Worm (Caenorhabditis elegans) whole organism, L4 larva: ENCODE data around the gene clec-212.
A peak's percentile ranks its signal among the peaks of the same experiment; 100 is the strongest.

Experiments used
- D1046.2 ChIP-seq: fragments of 200-800 bp; sonication (Bioruptor generic); IDR thresholded peaks from 2 replicates; pipeline ENCODE4 v1.3.6; 2022; ENCODE audit warnings: missing genetic modification characterization, missing compliant biosample characterization
- F26F4.8 ChIP-seq: fragments of 200-800 bp; sonication (Bioruptor generic); conservative IDR thresholded peaks from 2 replicates; pipeline ENCODE4 v1.3.6; 2022; ENCODE audit warnings: missing genetic modification characterization, missing compliant biosample characterization
- F37D6.2 ChIP-seq: sonication (generic microtip); optimal IDR thresholded peaks from 2 replicates; lab custom pipeline; 2016; ENCODE audit warnings: mild to moderate bottlenecking, missing genetic modification characterization, missing compliant biosample characterization
- F49E8.2 ChIP-seq: sonication (generic microtip); optimal IDR thresholded peaks from 2 replicates; lab custom pipeline; 2016; ENCODE audit warnings: missing compliant biosample characterization, mild to moderate bottlenecking, missing genetic modification characterization, borderline replicate concordance
- R02D3.7 ChIP-seq: fragments of 150-350 bp; sonication (generic microtip); optimal IDR thresholded peaks from 3 replicates; lab custom pipeline; 2014; ENCODE audit warnings: missing biosample characterization, missing genetic modification characterization
- T26A8.4 ChIP-seq: fragments of 200-800 bp; sonication (Bioruptor generic); IDR thresholded peaks from 2 replicates; pipeline ENCODE4 v1.3.6; 2022; ENCODE audit warnings: missing genetic modification characterization, missing compliant biosample characterization
- Y105C5A.15 ChIP-seq: fragments of 200-800 bp; sonication (Bioruptor generic); IDR thresholded peaks from 2 replicates; pipeline ENCODE4 v1.3.6; 2022; ENCODE audit warnings: missing genetic modification characterization, missing compliant biosample characterization
- Y5F2A.4 ChIP-seq: fragments of 200-800 bp; sonication (Bioruptor generic); optimal IDR thresholded peaks from 2 replicates; lab custom pipeline; 2018; ENCODE audit warnings: mild to moderate bottlenecking, missing genetic modification characterization, missing compliant biosample characterization
- Y75B8A.6 ChIP-seq: fragments of 200-800 bp; sonication (Bioruptor generic); IDR thresholded peaks from 2 replicates; pipeline ENCODE4 v1.3.6; 2022; ENCODE audit warnings: missing genetic modification reagents, missing genetic modification characterization, missing compliant biosample characterization
- ZK546.5 ChIP-seq, 2 experiments: sonication (generic microtip); optimal IDR thresholded peaks; 2 replicates each; lab custom pipeline; 2017; ENCODE audit warnings: missing biosample characterization in 2 of 2, missing genetic modification characterization in 2 of 2
- aha-1 ChIP-seq: fragments of 150-350 bp; peaks from one replicate; lab custom pipeline; 2014; ENCODE audit warnings: missing biosample characterization, missing genetic modification characterization
- aly-2 ChIP-seq: sonication (generic microtip); optimal IDR thresholded peaks from 2 replicates; lab custom pipeline; 2018; ENCODE audit warnings: missing biosample characterization, missing genetic modification characterization
- ama-1 ChIP-seq: fragments of 150-350 bp; optimal IDR thresholded peaks from 2 replicates; lab custom pipeline; 2014; ENCODE audit warnings: inconsistent platforms, mixed read lengths
- arid-1 ChIP-seq: fragments of 200-800 bp; sonication (Bioruptor generic); conservative IDR thresholded peaks from 2 replicates; pipeline ENCODE4 v1.3.6; 2022; ENCODE audit warnings: missing genetic modification reagents, missing genetic modification characterization, missing compliant biosample characterization
- ceh-44 ChIP-seq: fragments of 200-800 bp; sonication (Bioruptor generic); IDR thresholded peaks from 2 replicates; pipeline ENCODE4 v1.3.6; 2022; ENCODE audit warnings: missing genetic modification reagents, missing genetic modification characterization, missing compliant biosample characterization
- ceh-62 ChIP-seq: sonication (generic microtip); optimal IDR thresholded peaks from 2 replicates; lab custom pipeline; 2017; ENCODE audit warnings: missing biosample characterization, missing genetic modification characterization
- daf-8 ChIP-seq: fragments of 200-800 bp; sonication (Bioruptor generic); IDR thresholded peaks from 2 replicates; pipeline ENCODE4 v1.3.6; 2022; ENCODE audit warnings: missing genetic modification characterization, missing compliant biosample characterization
- dmd-9 ChIP-seq: fragments of 200-800 bp; sonication (Bioruptor generic); IDR thresholded peaks from 2 replicates; pipeline ENCODE4 v1.3.6; 2022; ENCODE audit warnings: missing genetic modification reagents, missing genetic modification characterization, missing compliant biosample characterization
- dpl-1 ChIP-seq: fragments of 150-350 bp; optimal IDR thresholded peaks from 2 replicates; lab custom pipeline; 2014; ENCODE audit warnings: missing biosample characterization, missing genetic modification reagents, missing genetic modification characterization
- egl-43 ChIP-seq: fragments of 200-800 bp; sonication (Bioruptor generic); IDR thresholded peaks from 2 replicates; pipeline ENCODE4 v1.3.6; 2022; ENCODE audit warnings: missing genetic modification reagents, missing genetic modification characterization, missing compliant biosample characterization
- fos-1 ChIP-seq: fragments of 150-350 bp; optimal IDR thresholded peaks from 2 replicates; lab custom pipeline; 2014; ENCODE audit warnings: missing biosample characterization, missing genetic modification characterization
- gei-8 ChIP-seq: fragments of 200-800 bp; sonication (Bioruptor generic); optimal IDR thresholded peaks from 2 replicates; lab custom pipeline; 2018; ENCODE audit warnings: mild to moderate bottlenecking, missing genetic modification characterization, missing compliant biosample characterization
- hlh-11 ChIP-seq: fragments of 200-800 bp; sonication (Bioruptor generic); optimal IDR thresholded peaks from 2 replicates; lab custom pipeline; 2018; ENCODE audit warnings: mild to moderate bottlenecking, missing genetic modification characterization, missing compliant biosample characterization
- hlh-30 ChIP-seq: sonication (generic microtip); optimal IDR thresholded peaks from 2 replicates; lab custom pipeline; 2017; ENCODE audit warnings: antibody characterized with exemption, mild to moderate bottlenecking, missing genetic modification characterization, missing compliant biosample characterization; ENCODE audit not compliant: insufficient read depth
- jun-1 ChIP-seq: fragments of 150-350 bp; optimal IDR thresholded peaks from 2 replicates; lab custom pipeline; 2014; ENCODE audit warnings: missing biosample characterization, missing genetic modification reagents, missing genetic modification characterization
- lin-13 ChIP-seq: fragments of 150-350 bp; optimal IDR thresholded peaks from 2 replicates; lab custom pipeline; 2014; ENCODE audit warnings: missing biosample characterization, missing genetic modification reagents, missing genetic modification characterization
- lin-15B ChIP-seq: fragments of 150-350 bp; sonication (generic microtip); optimal IDR thresholded peaks from 3 replicates; lab custom pipeline; 2014; ENCODE audit warnings: missing biosample characterization, missing genetic modification characterization
- lir-3 ChIP-seq: sonication (generic microtip); optimal IDR thresholded peaks from 2 replicates; lab custom pipeline; 2016; ENCODE audit warnings: mild to moderate bottlenecking, missing genetic modification characterization, missing compliant biosample characterization
- madf-5 ChIP-seq, 2 experiments: fragments of 200-800 bp; sonication (Bioruptor generic); IDR thresholded peaks; 2 replicates each; pipeline ENCODE4 v1.3.6; 2022; ENCODE audit warnings: missing compliant biosample characterization in 2 of 2, missing genetic modification characterization in 2 of 2
- madf-9 ChIP-seq: fragments of 200-800 bp; sonication (Bioruptor generic); conservative IDR thresholded peaks from 2 replicates; pipeline ENCODE4 v1.3.6; 2022; ENCODE audit warnings: missing genetic modification reagents, missing genetic modification characterization, missing compliant biosample characterization
- mdl-1 ChIP-seq, 2 experiments: fragments of 150-350 bp in 1 of 2; sonication (generic microtip) in 1 of 2; optimal IDR thresholded peaks; 2 replicates each; lab custom pipeline; 2014 to 2017; ENCODE audit warnings: missing biosample characterization in 2 of 2, missing genetic modification characterization in 2 of 2
- mxl-2 ChIP-seq: fragments of 200-800 bp; sonication (Bioruptor generic); conservative IDR thresholded peaks from 2 replicates; pipeline ENCODE4 v1.3.6; 2022; ENCODE audit warnings: missing genetic modification reagents, missing genetic modification characterization, missing compliant biosample characterization
- nhr-102 ChIP-seq: sonication (generic microtip); optimal IDR thresholded peaks from 2 replicates; lab custom pipeline; 2016; ENCODE audit warnings: mild to moderate bottlenecking, missing genetic modification characterization, moderate library complexity, missing compliant biosample characterization
- nhr-11 ChIP-seq: fragments of 150-350 bp; optimal IDR thresholded peaks from 2 replicates; lab custom pipeline; 2014; ENCODE audit warnings: missing biosample characterization, missing genetic modification characterization
- nhr-237 ChIP-seq: sonication (generic microtip); optimal IDR thresholded peaks from 2 replicates; lab custom pipeline; 2017; ENCODE audit warnings: missing biosample characterization, missing genetic modification characterization
- nhr-28 ChIP-seq: fragments of 150-350 bp; optimal IDR thresholded peaks from 2 replicates; lab custom pipeline; 2014; ENCODE audit warnings: missing biosample characterization, missing genetic modification characterization
- nhr-76 ChIP-seq: fragments of 150-350 bp; optimal IDR thresholded peaks from 2 replicates; lab custom pipeline; 2014; ENCODE audit warnings: missing biosample characterization, missing genetic modification characterization
- pha-4 ChIP-seq, 2 experiments: fragments of 150-350 bp in 1 of 2; fragments of 200-800 bp in 1 of 2; sonication (Bioruptor generic) in 1 of 2; IDR thresholded peaks in 1 of 2; optimal IDR thresholded peaks in 1 of 2; 2 replicates each; pipeline versions ENCODE4 v1.3.6 to Lab custom; 2014 to 2022; ENCODE audit warnings: missing genetic modification characterization in 2 of 2, missing genetic modification reagents in 2 of 2, missing biosample characterization in 1 of 2, missing compliant biosample characterization in 1 of 2
- rbr-2 ChIP-seq: sonication (generic microtip); optimal IDR thresholded peaks from 2 replicates; lab custom pipeline; 2016; ENCODE audit warnings: missing genotype, missing genetic modification characterization, missing compliant biosample characterization
- saeg-2 ChIP-seq: fragments of 200-800 bp; sonication (Bioruptor generic); IDR thresholded peaks from 2 replicates; pipeline ENCODE4 v1.3.6; 2022; ENCODE audit warnings: missing genetic modification reagents, missing genetic modification characterization, missing compliant biosample characterization
- sdz-12 ChIP-seq: fragments of 200-800 bp; sonication (Bioruptor generic); optimal IDR thresholded peaks from 2 replicates; lab custom pipeline; 2018; ENCODE audit warnings: mild to moderate bottlenecking, missing genetic modification characterization, missing compliant biosample characterization
- set-16 ChIP-seq: fragments of 200-800 bp; sonication (Bioruptor generic); IDR thresholded peaks from 2 replicates; pipeline ENCODE4 v1.3.6; 2022; ENCODE audit warnings: missing genetic modification reagents, missing genetic modification characterization, missing compliant biosample characterization
- tag-97 ChIP-seq: fragments of 200-800 bp; sonication (Bioruptor generic); IDR thresholded peaks from 2 replicates; pipeline ENCODE4 v1.3.6; 2022; ENCODE audit warnings: missing genetic modification characterization, missing compliant biosample characterization
- tra-1 ChIP-seq: fragments of 200-800 bp; sonication (Bioruptor generic); IDR thresholded peaks from 2 replicates; pipeline ENCODE4 v1.3.6; 2022; ENCODE audit warnings: missing genetic modification reagents, missing genetic modification characterization, missing compliant biosample characterization
- unc-130 ChIP-seq: sonication (generic microtip); optimal IDR thresholded peaks from 2 replicates; lab custom pipeline; 2016; ENCODE audit warnings: missing genetic modification reagents, missing genetic modification characterization, missing compliant biosample characterization
- unc-39 ChIP-seq: sonication (generic microtip); optimal IDR thresholded peaks from 2 replicates; lab custom pipeline; 2017; ENCODE audit warnings: missing biosample characterization, missing genetic modification characterization
- unc-62 ChIP-seq, 3 experiments: fragments of 150-350 bp in 1 of 3; sonication (generic microtip); optimal IDR thresholded peaks in 2 of 3; peaks in 1 of 3; 1 replicate in 1 of 3; 2 replicates in 2 of 3; lab custom pipeline; 2014 to 2017; ENCODE audit warnings: missing biosample characterization in 3 of 3, missing genetic modification characterization in 3 of 3, missing genetic modification reagents in 3 of 3, missing genotype in 1 of 3
- vab-7 ChIP-seq: fragments of 200-800 bp; sonication (Bioruptor generic); IDR thresholded peaks from 2 replicates; pipeline ENCODE4 v1.3.6; 2022; ENCODE audit warnings: missing genetic modification reagents, missing genetic modification characterization, missing compliant biosample characterization
- zfp-3 ChIP-seq: fragments of 200-800 bp; sonication (Bioruptor generic); conservative IDR thresholded peaks from 2 replicates; pipeline ENCODE4 v1.3.6; 2022; ENCODE audit warnings: missing genetic modification reagents, missing genetic modification characterization, missing compliant biosample characterization
- zip-11 ChIP-seq: fragments of 200-800 bp; sonication (Bioruptor generic); IDR thresholded peaks from 2 replicates; pipeline ENCODE4 v1.3.6; 2022; ENCODE audit warnings: missing genetic modification characterization, missing compliant biosample characterization
- ztf-11 ChIP-seq: fragments of 150-350 bp; optimal IDR thresholded peaks from 2 replicates; lab custom pipeline; 2014; ENCODE audit warnings: missing biosample characterization, missing genetic modification characterization
- ztf-7 ChIP-seq: fragments of 150-350 bp; optimal IDR thresholded peaks from 2 replicates; lab custom pipeline; 2014; ENCODE audit warnings: missing biosample characterization, missing genetic modification characterization

Gene clec-212

ce11 chrV:7575563-7575962 lies 5.4 kb upstream of the clec-212 start, which contains the start of the genes snu-66 and ints-9:
Gene snu-66 (minus strand): TSS chrV:7575670.
Gene ints-9 (plus strand): TSS chrV:7575802.
- peak; percentile 16 for TF ChIP-seq nhr-102 (tag; lab: Kevin White, UChicago)
- TF ChIP-seq lin-13: no peak
- no peak for TF ChIP-seq nhr-237
- no peak for TF ChIP-seq sdz-12 (GFP tag; lab: Kevin White, UChicago)
- no peak for TF ChIP-seq pha-4 (GFP tag; IDR thresholded peaks at IDR 0.05; lab: Robert Waterston, UW)
- TF ChIP-seq pha-4 (tag; optimal IDR thresholded peaks at IDR 0.05; lab: Kevin White, UChicago): no peak
- TF ChIP-seq aly-2 (tag; lab: Kevin White, UChicago): no peak
- TF ChIP-seq tra-1 (GFP tag; lab: Robert Waterston, UW): no peak
- TF ChIP-seq ama-1 (lab: Kevin White, UChicago): no peak
- peak; percentile 55 for TF ChIP-seq rbr-2 (tag; lab: Kevin White, UChicago)
- no peak for TF ChIP-seq F26F4.8
- TF ChIP-seq D1046.2 (GFP tag; lab: Robert Waterston, UW): no peak
- TF ChIP-seq fos-1: no peak
- no peak for TF ChIP-seq hlh-11
- no peak for TF ChIP-seq F37D6.2 (tag; lab: Kevin White, UChicago)
- TF ChIP-seq dpl-1 (GFP tag; lab: Kevin White, UChicago): peak; percentile 78
- no peak for TF ChIP-seq Y5F2A.4 (GFP tag; lab: Kevin White, UChicago)
- no peak for TF ChIP-seq ZK546.5 (tag; optimal IDR thresholded peaks at IDR 0.05; lab: Kevin White, UChicago)
- no peak for TF ChIP-seq lin-15B (tag; lab: Kevin White, UChicago)
- no peak for TF ChIP-seq vab-7 (GFP tag; lab: Robert Waterston, UW)
- no peak for TF ChIP-seq nhr-11 (tag; lab: Kevin White, UChicago)
- no peak for TF ChIP-seq tag-97 (GFP tag; lab: Robert Waterston, UW)
- TF ChIP-seq F49E8.2: no peak
- no peak for TF ChIP-seq madf-9 (GFP tag; lab: Robert Waterston, UW)
- no peak for TF ChIP-seq egl-43 (GFP tag; lab: Robert Waterston, UW)
- TF ChIP-seq dmd-9 (GFP tag; lab: Robert Waterston, UW): 0 out of 2 replicates have a peak, but pooled peaks have one; percentile 48
- TF ChIP-seq jun-1 (tag; lab: Kevin White, UChicago): no peak
- no peak for TF ChIP-seq lir-3 (tag; lab: Kevin White, UChicago)
- no peak for TF ChIP-seq nhr-28 (tag; lab: Kevin White, UChicago)
- no peak for TF ChIP-seq daf-8 (GFP tag; lab: Robert Waterston, UW)
- no peak for TF ChIP-seq aha-1 (tag; lab: Kevin White, UChicago)
- no peak for TF ChIP-seq unc-130 (GFP tag; lab: Kevin White, UChicago)
- no peak for TF ChIP-seq saeg-2
- TF ChIP-seq Y75B8A.6 (GFP tag; lab: Robert Waterston, UW): no peak
- TF ChIP-seq Y105C5A.15 (GFP tag; lab: Robert Waterston, UW): no peak
- no peak for TF ChIP-seq ceh-44 (GFP tag; lab: Robert Waterston, UW)
- TF ChIP-seq arid-1 (GFP tag; lab: Robert Waterston, UW): no peak
- TF ChIP-seq unc-62 (GFP tag; optimal IDR thresholded peaks at IDR 0.05 in 1 of 2; lab: Kevin White, UChicago): no peak
- TF ChIP-seq unc-62 (tag; optimal IDR thresholded peaks at IDR 0.05; lab: Kevin White, UChicago): no peak
- TF ChIP-seq mdl-1 (tag; optimal IDR thresholded peaks at IDR 0.05; lab: Kevin White, UChicago): no peak
- TF ChIP-seq zip-11 (GFP tag; lab: Robert Waterston, UW): no peak
- no peak for TF ChIP-seq gei-8 (GFP tag; lab: Kevin White, UChicago)
- no peak for TF ChIP-seq R02D3.7 (tag; lab: Kevin White, UChicago)
- TF ChIP-seq hlh-30 (tag; lab: Kevin White, UChicago): no peak
- TF ChIP-seq mxl-2 (GFP tag; lab: Robert Waterston, UW): no peak
- no peak for TF ChIP-seq ztf-7 (tag; lab: Kevin White, UChicago)
- no peak for TF ChIP-seq madf-5 (GFP tag; IDR thresholded peaks at IDR 0.05; lab: Robert Waterston, UW)
- no peak for TF ChIP-seq set-16 (GFP tag; lab: Robert Waterston, UW)
- no peak for TF ChIP-seq zfp-3
- no peak for TF ChIP-seq nhr-76 (tag; lab: Kevin White, UChicago)
- TF ChIP-seq T26A8.4 (GFP tag; lab: Robert Waterston, UW): peak; percentile 21; the same call in 1 of the 2 replicates
- TF ChIP-seq ceh-62 (tag; lab: Kevin White, UChicago): no peak
- TF ChIP-seq unc-39 (tag; lab: Kevin White, UChicago): no peak
- TF ChIP-seq ztf-11 (tag; lab: Kevin White, UChicago): no peak
